Worm (Caenorhabditis elegans) whole organism, L3 larva: ENCODE measurements around the gene pssy-2.

ENCODE experiments used
- R02D3.7 ChIP-seq: fragments of 150-350 bp; optimal IDR thresholded peaks from 2 replicates; lab custom pipeline; 2014; ENCODE audit warnings: missing biosample characterization, missing genetic modification characterization
- ZK546.5 ChIP-seq: sonication (generic microtip); optimal IDR thresholded peaks from 2 replicates; lab custom pipeline; 2017; ENCODE audit warnings: missing biosample characterization, missing genetic modification characterization
- ama-1 ChIP-seq: fragments of 150-350 bp; optimal IDR thresholded peaks from 2 replicates; lab custom pipeline; 2018
- ceh-16 ChIP-seq: sonication (generic microtip); optimal IDR thresholded peaks from 2 replicates; lab custom pipeline; 2017; ENCODE audit warnings: missing biosample characterization, missing genetic modification characterization
- ceh-28 ChIP-seq: fragments of 150-350 bp; optimal IDR thresholded peaks from 2 replicates; lab custom pipeline; 2014; ENCODE audit warnings: missing biosample characterization, missing genetic modification reagents, missing genetic modification characterization
- ceh-82 ChIP-seq: fragments of 150-350 bp; optimal IDR thresholded peaks from 2 replicates; lab custom pipeline; 2014; ENCODE audit warnings: missing biosample characterization, missing genetic modification characterization
- ceh-9 ChIP-seq: sonication (generic microtip); optimal IDR thresholded peaks from 2 replicates; lab custom pipeline; 2018; ENCODE audit warnings: missing biosample characterization, missing genetic modification characterization
- egl-27 ChIP-seq: sonication (generic microtip); optimal IDR thresholded peaks from 4 replicates; lab custom pipeline; 2017; ENCODE audit warnings: missing biosample characterization, missing genetic modification reagents, missing genetic modification characterization
- elt-2 ChIP-seq: sonication (generic microtip); optimal IDR thresholded peaks from 2 replicates; lab custom pipeline; 2016; ENCODE audit warnings: missing genetic modification reagents, mild to moderate bottlenecking, missing genetic modification characterization, missing compliant biosample characterization
- elt-3 ChIP-seq, 3 experiments: fragments of 150-350 bp in 1 of 3; sonication (generic microtip) in 2 of 3; optimal IDR thresholded peaks; 2 replicates in 2 of 3; 4 replicates in 1 of 3; lab custom pipeline; 2014 to 2017; ENCODE audit warnings: missing biosample characterization in 3 of 3, missing genetic modification characterization in 3 of 3
- eor-1 ChIP-seq, 2 experiments: fragments of 150-350 bp; optimal IDR thresholded peaks; 2 replicates each; lab custom pipeline; 2014 to 2018; ENCODE audit warnings: missing biosample characterization in 2 of 2, missing genetic modification characterization in 2 of 2
- fos-1 ChIP-seq: fragments of 150-350 bp; optimal IDR thresholded peaks from 2 replicates; lab custom pipeline; 2014; ENCODE audit warnings: missing biosample characterization, missing genetic modification characterization
- hmg-11 ChIP-seq: sonication (generic microtip); optimal IDR thresholded peaks from 2 replicates; lab custom pipeline; 2016; ENCODE audit warnings: missing genetic modification characterization, missing compliant biosample characterization
- lin-15B ChIP-seq: fragments of 150-350 bp; optimal IDR thresholded peaks from 2 replicates; lab custom pipeline; 2014; ENCODE audit warnings: missing biosample characterization, missing genetic modification characterization
- lin-39 ChIP-seq: fragments of 150-350 bp; optimal IDR thresholded peaks from 2 replicates; lab custom pipeline; 2018; ENCODE audit warnings: missing biosample characterization, missing genetic modification reagents, missing genetic modification characterization
- mdl-1 ChIP-seq: fragments of 150-350 bp; optimal IDR thresholded peaks from 2 replicates; lab custom pipeline; 2014; ENCODE audit warnings: missing biosample characterization, missing genetic modification characterization
- nfya-1 ChIP-seq: sonication (generic microtip); optimal IDR thresholded peaks from 2 replicates; lab custom pipeline; 2017; ENCODE audit warnings: missing genetic modification characterization, mild to moderate bottlenecking, missing compliant biosample characterization, antibody characterized with exemption, moderate library complexity; ENCODE audit not compliant: insufficient read depth
- nhr-11 ChIP-seq: fragments of 150-350 bp; optimal IDR thresholded peaks from 2 replicates; lab custom pipeline; 2014; ENCODE audit warnings: missing biosample characterization, missing genetic modification characterization
- nhr-12 ChIP-seq: fragments of 150-350 bp; optimal IDR thresholded peaks from 2 replicates; lab custom pipeline; 2014; ENCODE audit warnings: missing biosample characterization, missing genetic modification characterization
- nhr-237 ChIP-seq: fragments of 150-350 bp; optimal IDR thresholded peaks from 2 replicates; lab custom pipeline; 2014; ENCODE audit warnings: missing biosample characterization, missing genetic modification characterization
- nhr-28 ChIP-seq: fragments of 150-350 bp; optimal IDR thresholded peaks from 2 replicates; lab custom pipeline; 2014; ENCODE audit warnings: missing biosample characterization, missing genetic modification characterization
- nhr-43 ChIP-seq: sonication (generic microtip); optimal IDR thresholded peaks from 2 replicates; lab custom pipeline; 2016; ENCODE audit warnings: mild to moderate bottlenecking, missing genetic modification characterization, missing compliant biosample characterization; ENCODE audit not compliant: poor library complexity, severe bottlenecking
- pha-4 ChIP-seq: fragments of 150-350 bp; optimal IDR thresholded peaks from 2 replicates; lab custom pipeline; 2014; ENCODE audit warnings: missing biosample characterization, missing genetic modification reagents, missing genetic modification characterization
- sea-2 ChIP-seq: fragments of 150-350 bp; sonication (generic microtip); optimal IDR thresholded peaks from 4 replicates; lab custom pipeline; 2014; ENCODE audit warnings: missing biosample characterization, missing genetic modification reagents, missing genetic modification characterization
- skn-1 ChIP-seq: fragments of 150-350 bp; optimal IDR thresholded peaks from 2 replicates; lab custom pipeline; 2014; ENCODE audit warnings: missing biosample characterization, missing genetic modification characterization
- snpc-4 ChIP-seq: fragments of 150-350 bp; optimal IDR thresholded peaks from 2 replicates; lab custom pipeline; 2014; ENCODE audit warnings: missing biosample characterization, missing genetic modification characterization
- tbx-2 ChIP-seq: sonication (generic microtip); optimal IDR thresholded peaks from 2 replicates; lab custom pipeline; 2016; ENCODE audit warnings: mild to moderate bottlenecking, missing genetic modification characterization, missing compliant biosample characterization
- unc-39 ChIP-seq: sonication (generic microtip); optimal IDR thresholded peaks from 4 replicates; lab custom pipeline; 2017; ENCODE audit warnings: missing biosample characterization, missing genetic modification characterization
- unc-62 ChIP-seq: fragments of 150-350 bp; sonication (generic microtip); optimal IDR thresholded peaks from 4 replicates; lab custom pipeline; 2014; ENCODE audit warnings: missing biosample characterization, missing genetic modification reagents, missing genetic modification characterization
- zag-1 ChIP-seq: fragments of 150-350 bp; optimal IDR thresholded peaks from 2 replicates; lab custom pipeline; 2014; ENCODE audit warnings: missing biosample characterization, missing genetic modification characterization
- ztf-4 ChIP-seq: fragments of 150-350 bp; optimal IDR thresholded peaks from 2 replicates; lab custom pipeline; 2014; ENCODE audit warnings: missing biosample characterization, missing genetic modification characterization

pssy-2 gene

DNA sequence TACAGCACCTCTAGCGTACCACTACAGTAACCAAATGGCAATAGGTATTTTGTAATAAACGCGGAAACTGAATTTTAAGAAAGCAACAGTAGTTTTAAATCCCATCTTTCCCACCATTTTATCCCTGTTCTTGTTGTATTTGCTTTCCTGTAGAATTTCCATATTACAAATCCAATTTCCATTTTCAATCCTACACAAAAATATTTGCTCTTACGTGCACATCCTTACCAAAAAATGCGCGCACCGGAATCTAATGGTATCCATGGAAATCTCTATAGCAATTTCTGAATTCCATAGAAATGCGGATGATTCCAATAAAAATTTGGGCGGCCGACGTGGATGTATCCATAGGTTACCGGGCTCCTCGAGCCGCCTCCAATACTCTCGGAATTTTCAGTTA is 41.4 kb upstream of the pssy-2 start, which contains the start of gene trf-1:
Gene trf-1, plus strand, starts transcription at position 301 of the 400 bp plus-strand sequence.
- TF ChIP-seq sea-2 (GFP tag; lab: Kevin White, UChicago) = no peak
- no peak for TF ChIP-seq tbx-2 (tag; lab: Kevin White, UChicago)
- no peak for TF ChIP-seq ceh-9 (tag; lab: Kevin White, UChicago)
- no peak for TF ChIP-seq lin-39 (tag; lab: Kevin White, UChicago)
- TF ChIP-seq ceh-82 = no peak
- no peak for TF ChIP-seq lin-15B (tag; lab: Kevin White, UChicago)

DNA sequence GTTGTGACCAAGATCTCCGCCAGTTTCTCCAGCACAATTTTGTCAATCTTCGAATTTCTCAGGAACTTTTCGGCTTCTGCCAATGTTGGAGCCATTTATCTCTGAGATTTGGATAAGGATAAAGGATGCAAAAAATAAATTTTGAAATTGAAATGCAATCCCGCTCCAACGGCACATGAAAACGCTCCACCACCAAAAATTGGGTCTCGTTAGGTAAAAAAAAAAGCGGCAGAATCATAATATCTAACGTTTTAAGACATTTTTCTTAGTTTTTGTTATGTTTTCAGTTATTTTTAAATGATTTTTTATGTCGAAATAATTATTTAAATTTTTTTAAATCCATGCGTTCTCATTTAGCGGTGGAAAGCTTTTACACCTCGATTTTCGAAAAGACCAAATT is 37.2 kb upstream of the pssy-2 start, which contains the start of gene F45G2.7:
Gene F45G2.7, minus strand, starts transcription at position 101 of the 400 bp plus-strand sequence.
- TF ChIP-seq elt-3 (tag; optimal IDR thresholded peaks at IDR 0.05; lab: Kevin White, UChicago) = no peak
- no peak for TF ChIP-seq nfya-1 (tag; lab: Kevin White, UChicago)
- TF ChIP-seq ceh-82 = no peak
- no peak for TF ChIP-seq lin-15B (tag; lab: Kevin White, UChicago)
- no peak for TF ChIP-seq nhr-28 (tag; lab: Kevin White, UChicago)
- no peak for TF ChIP-seq hmg-11 (tag; lab: Kevin White, UChicago)
- no peak for TF ChIP-seq elt-2 (tag; lab: Kevin White, UChicago)
- no peak for TF ChIP-seq tbx-2 (tag; lab: Kevin White, UChicago)
- TF ChIP-seq nhr-12 = no peak
- TF ChIP-seq snpc-4 (tag; lab: Kevin White, UChicago) = no peak

DNA sequence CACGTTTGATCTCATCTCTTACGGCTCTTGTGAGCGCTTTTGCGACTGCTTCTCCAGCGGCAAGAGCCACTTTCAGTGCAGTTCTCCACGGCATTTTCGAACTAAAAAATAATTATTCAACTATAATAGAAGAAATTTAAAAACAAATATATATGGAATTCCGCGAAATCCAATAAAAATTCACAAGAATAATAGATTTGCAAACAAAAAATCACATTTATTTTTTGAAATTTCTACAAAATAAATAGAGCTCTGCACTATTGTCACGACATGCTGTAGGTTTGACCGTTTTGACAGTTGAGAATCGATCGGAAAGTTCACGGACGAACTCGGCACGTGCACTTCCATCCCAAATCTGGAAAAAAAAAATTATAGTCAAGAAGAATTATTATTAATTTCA is 36.0 kb upstream of the pssy-2 start, which contains the start of gene F45G2.8:
Gene F45G2.8, minus strand, starts transcription at position 101 of the 400 bp plus-strand sequence.
- TF ChIP-seq R02D3.7 = no peak
- TF ChIP-seq nhr-28 (tag; lab: Kevin White, UChicago) = no peak
- no peak for TF ChIP-seq ceh-9 (tag; lab: Kevin White, UChicago)
- no peak for TF ChIP-seq egl-27 (tag; lab: Kevin White, UChicago)
- TF ChIP-seq unc-62 (GFP tag; lab: Kevin White, UChicago) = no peak
- TF ChIP-seq zag-1 = no peak
- TF ChIP-seq fos-1 (tag; lab: Kevin White, UChicago) = no peak
- no peak for TF ChIP-seq nhr-12
- TF ChIP-seq ceh-16 = no peak

DNA sequence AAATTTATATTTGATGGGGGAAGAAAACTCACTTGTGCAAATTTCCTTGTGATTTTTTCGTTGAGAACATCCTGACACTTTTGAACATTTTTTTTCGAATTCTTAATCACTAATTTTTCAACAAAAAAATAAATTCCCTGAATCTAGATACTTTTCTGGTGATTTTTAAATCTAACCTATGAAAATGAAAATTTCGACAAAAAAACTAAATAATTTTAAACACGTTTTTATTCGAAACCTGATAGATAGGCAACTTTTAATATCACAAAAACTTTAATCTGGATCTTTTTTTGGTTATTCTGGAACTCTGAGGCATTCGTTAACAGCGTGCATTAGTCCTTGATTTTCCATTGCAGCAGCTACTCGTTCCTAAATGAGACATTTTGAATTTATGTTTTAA is 34.8 kb upstream of the pssy-2 start, which contains the start of gene F45G2.9:
Gene F45G2.9, minus strand, starts transcription at position 101 of the 400 bp plus-strand sequence.
- no peak for TF ChIP-seq mdl-1
- TF ChIP-seq eor-1 (tag; optimal IDR thresholded peaks at IDR 0.05; lab: Kevin White, UChicago) = no peak
- no peak for TF ChIP-seq elt-3 (tag; optimal IDR thresholded peaks at IDR 0.05; lab: Kevin White, UChicago)
- TF ChIP-seq nhr-237 (tag; lab: Kevin White, UChicago) = no peak
- no peak for TF ChIP-seq pha-4 (tag; lab: Kevin White, UChicago)
- no peak for TF ChIP-seq lin-15B (tag; lab: Kevin White, UChicago)
- no peak for TF ChIP-seq R02D3.7
- no peak for TF ChIP-seq ztf-4 (tag; lab: Kevin White, UChicago)
- no peak for TF ChIP-seq ZK546.5
- no peak for TF ChIP-seq ama-1 (lab: Kevin White, UChicago)
- no peak for TF ChIP-seq skn-1 (tag; lab: Kevin White, UChicago)
- no peak for TF ChIP-seq nhr-11 (tag; lab: Kevin White, UChicago)
- TF ChIP-seq nhr-28 (tag; lab: Kevin White, UChicago) = no peak
- TF ChIP-seq unc-39 = no peak
- no peak for TF ChIP-seq nfya-1 (tag; lab: Kevin White, UChicago)
- no peak for TF ChIP-seq nhr-43 (tag; lab: Kevin White, UChicago)

DNA sequence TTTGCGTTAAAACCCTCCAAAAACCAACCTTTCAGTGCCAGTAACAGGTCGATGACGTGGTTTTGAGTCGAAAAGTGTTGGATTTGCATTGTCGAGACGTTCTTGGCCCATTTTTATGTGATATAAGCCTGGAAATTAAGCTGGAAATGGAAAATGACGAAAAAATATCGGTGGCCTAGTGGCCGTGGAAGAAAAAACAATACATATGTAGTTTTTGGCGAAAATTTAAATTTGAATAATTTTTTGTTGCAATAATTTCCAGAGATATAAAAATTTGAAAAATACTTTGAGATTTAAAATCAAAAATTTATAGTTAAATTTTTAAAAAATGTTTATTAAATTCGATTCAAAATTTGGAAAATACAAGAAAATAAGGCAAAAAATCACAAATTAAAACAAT is 32.2 kb upstream of the pssy-2 start, which contains the start of gene ciao-2B:
Gene ciao-2B, minus strand, starts transcription at position 130 of the 400 bp plus-strand sequence.
- TF ChIP-seq skn-1 (tag; lab: Kevin White, UChicago) (peak; percentile 24), hmg-11 (tag; lab: Kevin White, UChicago) (no peak), nfya-1 (tag; lab: Kevin White, UChicago) (peak; percentile 44), lin-15B (tag; lab: Kevin White, UChicago) (peak; percentile 23), pha-4 (tag; lab: Kevin White, UChicago) (peak; percentile 57), ceh-28 (tag; lab: Kevin White, UChicago) (peak; percentile 27)

DNA sequence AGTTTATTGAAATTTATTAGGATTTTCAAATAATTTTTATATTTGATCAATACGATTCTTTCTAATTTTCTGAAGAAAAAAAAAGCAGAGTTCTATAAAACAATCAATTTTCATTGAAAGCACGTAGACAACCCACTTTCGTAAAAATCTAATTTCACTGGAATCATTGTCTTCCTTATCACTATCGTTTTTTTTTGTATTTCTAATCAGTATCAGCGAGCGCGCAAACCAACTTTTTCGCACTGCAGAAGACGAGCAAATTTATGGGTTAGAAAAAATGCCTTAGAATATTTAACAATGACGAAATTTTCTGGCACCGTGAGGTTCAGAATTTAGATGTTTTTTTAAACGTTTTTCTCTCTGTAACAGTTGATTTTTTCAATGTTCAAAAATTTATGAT is 18.8 kb upstream of the pssy-2 start:
- TF ChIP-seq skn-1 (tag; lab: Kevin White, UChicago) = no peak
- TF ChIP-seq elt-2 (tag; lab: Kevin White, UChicago) = peak; percentile 62
